Worm (Caenorhabditis elegans): ENCODE results near the gene smg-8.

DNA sequence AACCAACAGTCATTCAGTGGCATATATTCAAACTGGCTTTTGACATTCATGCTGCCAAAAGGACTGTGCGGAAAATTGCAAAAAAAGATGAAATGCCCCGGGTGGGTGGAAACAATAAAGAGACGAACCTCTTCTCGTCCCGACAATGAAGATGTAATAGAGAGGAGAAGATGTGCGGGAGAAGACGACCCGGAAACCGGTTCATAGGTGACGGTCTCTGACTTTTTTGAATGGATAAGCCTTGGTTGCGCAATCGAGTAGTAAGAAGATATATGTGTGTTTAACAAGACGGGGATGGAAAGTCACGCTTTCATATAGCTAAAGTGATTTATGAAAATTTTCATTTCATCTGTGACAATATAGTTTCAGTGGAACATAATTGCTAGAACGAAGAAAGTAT is 39.6 kb downstream of the smg-8 start:
- TF ChIP-seq ama-1 (optimal IDR thresholded peaks at IDR 0.05) (no peak), lin-39 (tag; optimal IDR thresholded peaks at IDR 0.05) (no peak), mdl-1 (tag; optimal IDR thresholded peaks at IDR 0.05) (no peak), nhr-11 (tag; optimal IDR thresholded peaks at IDR 0.05) (no peak), lin-13 (GFP tag; optimal IDR thresholded peaks at IDR 0.05) (no peak), elt-1 (tag; optimal IDR thresholded peaks at IDR 0.05) (no peak), nhr-237 (tag; optimal IDR thresholded peaks at IDR 0.05) (no peak), R02D3.7 (tag; optimal IDR thresholded peaks at IDR 0.05) (no peak), mbf-1 (tag; optimal IDR thresholded peaks at IDR 0.05) (no peak), snpc-4 (tag; optimal IDR thresholded peaks at IDR 0.05) (no peak)

All from whole organism, L2 larva.